Fruit fly (Drosophila melanogaster): ENCODE data around the gene vib.
A peak's percentile ranks its signal among the peaks of the same experiment; 100 is the strongest.

The vib gene

dm6 chr3R:19165620-19166055 is 60.8 kb downstream of the vib start (continued):
- TF ChIP-seq fd59A (GFP tag; optimal IDR thresholded peaks at IDR 0.05) (no peak), acj6 (GFP tag; optimal IDR thresholded peaks at IDR 0.05) (no peak), CG11762 (GFP tag; optimal IDR thresholded peaks at IDR 0.05; ENCODE audit: insufficient read depth) (no peak), CG10631 (GFP tag; optimal IDR thresholded peaks at IDR 0.05) (no peak), Gug (GFP tag; IDR thresholded peaks at IDR 0.05) (no peak), CG11294 (GFP tag; IDR thresholded peaks at IDR 0.05) (no peak), CG4318 (GFP tag; optimal IDR thresholded peaks at IDR 0.05) (no peak), Smox (GFP tag; optimal IDR thresholded peaks at IDR 0.05) (peak; percentile 2), CG6276 (GFP tag; optimal IDR thresholded peaks at IDR 0.05) (peak; percentile 75), Sox15 (GFP tag; optimal IDR thresholded peaks at IDR 0.05) (no peak), dac (GFP tag; optimal IDR thresholded peaks at IDR 0.05) (no peak), CG6854 (GFP tag; optimal IDR thresholded peaks at IDR 0.05) (peak; percentile 60), eg (GFP tag; IDR thresholded peaks at IDR 0.05) (peak; percentile 84), achi (GFP tag; optimal IDR thresholded peaks at IDR 0.05) (no peak), CG11902 (GFP tag; optimal IDR thresholded peaks at IDR 0.05) (no peak), topi (GFP tag; optimal IDR thresholded peaks at IDR 0.05) (no peak)

Data from whole organism, prepupa.